Worm (Caenorhabditis elegans) whole organism, L1 larva: Measurements from ENCODE around the gene F42F12.4.

Experiments used
- C16A3.4 ChIP-seq: fragments of 150-350 bp; optimal IDR thresholded peaks from 2 replicates; lab custom pipeline; 2014; ENCODE audit warnings: missing biosample characterization, missing genetic modification characterization
- C34B4.2 ChIP-seq: sonication (generic microtip); optimal IDR thresholded peaks from 2 replicates; lab custom pipeline; 2017; ENCODE audit warnings: mild to moderate bottlenecking, missing genetic modification characterization, missing compliant biosample characterization
- F16B12.6 ChIP-seq: fragments of 150-350 bp; optimal IDR thresholded peaks from 2 replicates; lab custom pipeline; 2014; ENCODE audit warnings: missing biosample characterization, missing genetic modification characterization
- alr-1 ChIP-seq: fragments of 200-800 bp; sonication (Bioruptor generic); optimal IDR thresholded peaks from 2 replicates; lab custom pipeline; 2018; ENCODE audit warnings: borderline replicate concordance, mild to moderate bottlenecking, missing genetic modification characterization, missing compliant biosample characterization
- ama-1 ChIP-seq: fragments of 150-350 bp; optimal IDR thresholded peaks from 2 replicates; lab custom pipeline; 2014
- blmp-1 ChIP-seq: fragments of 150-350 bp; optimal IDR thresholded peaks from 2 replicates; lab custom pipeline; 2014; ENCODE audit warnings: missing biosample characterization, missing genetic modification characterization
- ceh-63 ChIP-seq: fragments of 200-800 bp; sonication (Bioruptor generic); optimal IDR thresholded peaks from 2 replicates; lab custom pipeline; 2018; ENCODE audit warnings: mild to moderate bottlenecking, missing genetic modification characterization, missing compliant biosample characterization
- ceh-88 ChIP-seq: fragments of 200-800 bp; sonication (Bioruptor generic); IDR thresholded peaks from 2 replicates; pipeline ENCODE4 v1.3.6; 2022; ENCODE audit warnings: missing genetic modification characterization, missing compliant biosample characterization
- ces-1 ChIP-seq: fragments of 150-350 bp; optimal IDR thresholded peaks from 2 replicates; lab custom pipeline; 2014; ENCODE audit warnings: missing biosample characterization, missing genetic modification reagents, missing genetic modification characterization
- dpl-1 ChIP-seq, 3 experiments: fragments of 150-350 bp in 2 of 3; sonication (generic microtip) in 1 of 3; optimal IDR thresholded peaks; 2 replicates each; lab custom pipeline; 2014 to 2017; ENCODE audit warnings: missing biosample characterization in 3 of 3, missing genetic modification characterization in 3 of 3, missing genetic modification reagents in 3 of 3
- efl-1 ChIP-seq, 4 experiments: fragments of 150-350 bp; optimal IDR thresholded peaks in 3 of 4; peaks in 1 of 4; 1 replicate in 1 of 4; 2 replicates in 3 of 4; lab custom pipeline; 2014; ENCODE audit warnings: missing biosample characterization in 2 of 4, missing genetic modification characterization in 2 of 4, missing genetic modification reagents in 2 of 4
- efl-3 ChIP-seq: fragments of 200-800 bp; sonication (Bioruptor generic); optimal IDR thresholded peaks from 2 replicates; lab custom pipeline; 2018; ENCODE audit warnings: mild to moderate bottlenecking, missing genetic modification characterization, missing compliant biosample characterization
- egl-13 ChIP-seq: sonication (generic microtip); optimal IDR thresholded peaks from 2 replicates; lab custom pipeline; 2016; ENCODE audit warnings: missing genotype, missing genetic modification reagents, missing genetic modification characterization, missing compliant biosample characterization
- egl-27 ChIP-seq, 2 experiments: fragments of 150-350 bp in 1 of 2; sonication (generic microtip); optimal IDR thresholded peaks; 3 replicates each; lab custom pipeline; 2017 to 2018; ENCODE audit warnings: missing biosample characterization in 2 of 2, missing genetic modification characterization in 2 of 2, missing genetic modification reagents in 2 of 2
- elt-3 ChIP-seq, 6 experiments: fragments of 150-350 bp in 1 of 6; sonication (generic microtip); optimal IDR thresholded peaks; 2 replicates each; lab custom pipeline; 2017 to 2018; ENCODE audit warnings: missing biosample characterization in 6 of 6, missing genetic modification characterization in 6 of 6, inconsistent platforms in 1 of 6
- fkh-10 ChIP-seq: sonication (generic microtip); optimal IDR thresholded peaks from 2 replicates; lab custom pipeline; 2017; ENCODE audit warnings: missing biosample characterization, missing genetic modification reagents, missing genetic modification characterization
- fkh-8 ChIP-seq: sonication (generic microtip); optimal IDR thresholded peaks from 2 replicates; lab custom pipeline; 2016; ENCODE audit warnings: mild to moderate bottlenecking, missing genetic modification characterization, missing compliant biosample characterization
- fos-1 ChIP-seq: fragments of 150-350 bp; optimal IDR thresholded peaks from 2 replicates; lab custom pipeline; 2014; ENCODE audit warnings: missing biosample characterization, missing genetic modification characterization
- grh-1 ChIP-seq: fragments of 200-800 bp; sonication (Bioruptor generic); IDR thresholded peaks from 2 replicates; pipeline ENCODE4 v1.3.6; 2022; ENCODE audit warnings: missing genetic modification reagents, missing genetic modification characterization, missing compliant biosample characterization
- hlh-17 ChIP-seq: fragments of 200-800 bp; sonication (Bioruptor generic); optimal IDR thresholded peaks from 2 replicates; lab custom pipeline; 2018; ENCODE audit warnings: missing genetic modification characterization, mild to moderate bottlenecking, missing compliant biosample characterization, moderate library complexity, borderline replicate concordance
- hlh-4 ChIP-seq: sonication (generic microtip); optimal IDR thresholded peaks from 2 replicates; lab custom pipeline; 2016; ENCODE audit warnings: mild to moderate bottlenecking, missing genetic modification characterization, missing compliant biosample characterization
- isw-1 ChIP-seq: fragments of 200-800 bp; sonication (Bioruptor generic); IDR thresholded peaks from 2 replicates; pipeline ENCODE4 v1.3.6; 2022; ENCODE audit warnings: missing genetic modification characterization, missing compliant biosample characterization
- jun-1 ChIP-seq: fragments of 150-350 bp; optimal IDR thresholded peaks from 2 replicates; lab custom pipeline; 2014; ENCODE audit warnings: missing biosample characterization, missing genetic modification reagents, missing genetic modification characterization
- lin-15B ChIP-seq: fragments of 150-350 bp; sonication (generic microtip); optimal IDR thresholded peaks from 3 replicates; lab custom pipeline; 2014; ENCODE audit warnings: missing biosample characterization, missing genetic modification characterization
- lin-39 ChIP-seq: fragments of 150-350 bp; optimal IDR thresholded peaks from 2 replicates; lab custom pipeline; 2014; ENCODE audit warnings: missing biosample characterization, missing genetic modification reagents, missing genetic modification characterization
- lir-3 ChIP-seq: sonication (generic microtip); optimal IDR thresholded peaks from 2 replicates; lab custom pipeline; 2016; ENCODE audit warnings: mild to moderate bottlenecking, missing genetic modification characterization, moderate library complexity, missing compliant biosample characterization; ENCODE audit not compliant: poor library complexity
- lsy-2 ChIP-seq, 2 experiments: fragments of 150-350 bp; optimal IDR thresholded peaks; 2 replicates each; lab custom pipeline; 2014; ENCODE audit warnings: missing biosample characterization in 2 of 2, missing genetic modification characterization in 2 of 2
- mab-9 ChIP-seq: fragments of 200-800 bp; sonication (Bioruptor generic); IDR thresholded peaks from 2 replicates; pipeline ENCODE4 v1.3.6; 2022; ENCODE audit warnings: missing genetic modification reagents, missing genetic modification characterization, missing compliant biosample characterization
- mep-1 ChIP-seq: fragments of 150-350 bp; optimal IDR thresholded peaks from 2 replicates; lab custom pipeline; 2014; ENCODE audit warnings: missing biosample characterization, missing genetic modification characterization
- nhr-11 ChIP-seq: fragments of 150-350 bp; optimal IDR thresholded peaks from 2 replicates; lab custom pipeline; 2014; ENCODE audit warnings: missing biosample characterization, missing genetic modification characterization
- nhr-12 ChIP-seq: sonication (generic microtip); optimal IDR thresholded peaks from 2 replicates; lab custom pipeline; 2017; ENCODE audit warnings: missing biosample characterization, missing genetic modification characterization
- nhr-237 ChIP-seq: fragments of 150-350 bp; optimal IDR thresholded peaks from 2 replicates; lab custom pipeline; 2014; ENCODE audit warnings: missing biosample characterization, missing genetic modification characterization
- nhr-47 ChIP-seq: sonication (generic microtip); optimal IDR thresholded peaks from 2 replicates; lab custom pipeline; 2016; ENCODE audit warnings: mild to moderate bottlenecking, missing genetic modification characterization, moderate library complexity, missing compliant biosample characterization
- nhr-85 ChIP-seq: sonication (generic microtip); peaks from one replicate; lab custom pipeline; 2016; ENCODE audit warnings: missing genetic modification characterization, inconsistent platforms, missing compliant biosample characterization
- pag-3 ChIP-seq: sonication (generic microtip); optimal IDR thresholded peaks from 2 replicates; lab custom pipeline; 2017; ENCODE audit warnings: missing genetic modification characterization, mild to moderate bottlenecking, missing compliant biosample characterization, antibody characterized with exemption, borderline replicate concordance; ENCODE audit not compliant: insufficient read depth
- pqm-1 ChIP-seq: sonication (generic microtip); optimal IDR thresholded peaks from 3 replicates; lab custom pipeline; 2017; ENCODE audit warnings: missing biosample characterization, missing genetic modification characterization
- skn-1 ChIP-seq: fragments of 150-350 bp; optimal IDR thresholded peaks from 2 replicates; lab custom pipeline; 2014; ENCODE audit warnings: missing biosample characterization, missing genetic modification characterization
- snpc-4 ChIP-seq: fragments of 150-350 bp; optimal IDR thresholded peaks from 2 replicates; lab custom pipeline; 2014; ENCODE audit warnings: missing biosample characterization, missing genetic modification characterization
- sox-4 ChIP-seq: sonication (generic microtip); optimal IDR thresholded peaks from 2 replicates; lab custom pipeline; 2016; ENCODE audit warnings: missing genetic modification characterization, missing compliant biosample characterization
- sptf-1 ChIP-seq: fragments of 150-350 bp; optimal IDR thresholded peaks from 2 replicates; lab custom pipeline; 2014; ENCODE audit warnings: missing biosample characterization, missing genetic modification characterization
- swsn-7 ChIP-seq: sonication (generic microtip); optimal IDR thresholded peaks from 2 replicates; lab custom pipeline; 2016; ENCODE audit warnings: missing genetic modification characterization, missing compliant biosample characterization
- tbx-2 ChIP-seq: sonication (generic microtip); optimal IDR thresholded peaks from 2 replicates; lab custom pipeline; 2016; ENCODE audit warnings: missing genetic modification characterization, missing compliant biosample characterization
- tlp-1 ChIP-seq: fragments of 150-350 bp; optimal IDR thresholded peaks from 2 replicates; lab custom pipeline; 2014; ENCODE audit warnings: missing biosample characterization, missing genetic modification characterization
- unc-62 ChIP-seq: fragments of 150-350 bp; optimal IDR thresholded peaks from 2 replicates; lab custom pipeline; 2014; ENCODE audit warnings: missing biosample characterization, missing genetic modification reagents, missing genetic modification characterization
- unc-98 ChIP-seq: fragments of 200-800 bp; sonication (Bioruptor generic); IDR thresholded peaks from 2 replicates; pipeline ENCODE4 v1.3.6; 2022; ENCODE audit warnings: missing genetic modification characterization, missing compliant biosample characterization
- vab-15 ChIP-seq: sonication (generic microtip); optimal IDR thresholded peaks from 2 replicates; lab custom pipeline; 2017; ENCODE audit warnings: missing genotype, mild to moderate bottlenecking, missing genetic modification characterization, missing compliant biosample characterization
- xbp-1 ChIP-seq: sonication (generic microtip); optimal IDR thresholded peaks from 2 replicates; lab custom pipeline; 2016; ENCODE audit warnings: missing genetic modification characterization, missing compliant biosample characterization
- zip-4 ChIP-seq: fragments of 200-800 bp; sonication (Bioruptor generic); optimal IDR thresholded peaks from 2 replicates; lab custom pipeline; 2018; ENCODE audit warnings: mild to moderate bottlenecking, missing genetic modification characterization, moderate library complexity, missing compliant biosample characterization
- ztf-11 ChIP-seq, 2 experiments: sonication (generic microtip); optimal IDR thresholded peaks; 2 replicates each; lab custom pipeline; 2016 to 2017; ENCODE audit warnings: missing genetic modification characterization in 2 of 2, missing biosample characterization in 1 of 2, missing compliant biosample characterization in 1 of 2

F42F12.4 gene

DNA sequence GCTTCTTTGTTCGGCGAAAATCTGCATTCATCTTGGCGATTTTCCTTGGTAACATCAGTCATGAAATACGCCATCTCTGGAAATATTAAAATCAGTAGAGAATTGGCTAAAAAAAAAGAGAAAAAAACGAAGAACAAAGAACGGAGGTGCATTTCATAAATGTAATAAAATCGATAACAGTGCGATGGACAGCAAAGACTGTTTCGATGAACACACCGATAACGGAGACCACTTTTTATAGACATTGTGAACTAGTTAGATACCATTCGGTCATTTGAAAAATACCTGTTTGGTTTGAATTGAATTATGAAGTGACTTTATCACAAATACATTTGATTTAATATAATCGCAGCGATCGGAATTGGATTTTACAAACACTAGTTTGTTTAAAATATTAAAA lies at the start of gene F42F12.4:
TSS of gene F42F12.4 (minus strand) at position 76 of the 400 bp plus-strand sequence.
- TF ChIP-seq zip-4 (GFP tag; lab: Kevin White, UChicago): no peak
- TF ChIP-seq nhr-85 (tag; lab: Kevin White, UChicago): peak; percentile 51
- TF ChIP-seq sptf-1 (tag; lab: Kevin White, UChicago): no peak

- peak; percentile 92 to 94 for TF ChIP-seq lsy-2 (tag; optimal IDR thresholded peaks at IDR 0.05; lab: Kevin White, UChicago)
- peak; percentile 80 for TF ChIP-seq isw-1 (GFP tag; lab: Robert Waterston, UW)
- TF ChIP-seq sptf-1 (tag; lab: Kevin White, UChicago): no peak
- no peak for TF ChIP-seq ceh-63 (GFP tag; lab: Kevin White, UChicago)
- peak; percentile 59 for TF ChIP-seq F16B12.6 (tag; lab: Kevin White, UChicago)
- TF ChIP-seq lin-39 (tag; lab: Kevin White, UChicago): peak; percentile 83
- no peak for TF ChIP-seq pqm-1 (tag; lab: Kevin White, UChicago)
- TF ChIP-seq xbp-1: peak; percentile 93
- TF ChIP-seq elt-3 (tag; optimal IDR thresholded peaks at IDR 0.05; lab: Kevin White, UChicago): peak in 4 of 6 experiments; percentile 69 to 85 (median 78)
- no peak for TF ChIP-seq ces-1 (GFP tag; lab: Kevin White, UChicago)
- TF ChIP-seq snpc-4 (tag; lab: Kevin White, UChicago): peak; percentile 85
- TF ChIP-seq tlp-1: no peak
- TF ChIP-seq egl-27 (tag; optimal IDR thresholded peaks at IDR 0.05; lab: Kevin White, UChicago): peak in 1 of 2 experiments; percentile 65
- TF ChIP-seq C16A3.4 (tag; lab: Kevin White, UChicago): peak; percentile 98
- TF ChIP-seq skn-1: peak; percentile 91
- peak; percentile 95 for TF ChIP-seq swsn-7 (tag; lab: Kevin White, UChicago)
- TF ChIP-seq ceh-88 (GFP tag; lab: Robert Waterston, UW): peak; percentile 66
- TF ChIP-seq zip-4 (GFP tag; lab: Kevin White, UChicago): peak; percentile 79
- no peak for TF ChIP-seq C34B4.2 (tag; lab: Kevin White, UChicago)
- TF ChIP-seq efl-3 (GFP tag; lab: Kevin White, UChicago): no peak
- TF ChIP-seq fos-1: peak; percentile 91
- TF ChIP-seq nhr-47 (tag; lab: Kevin White, UChicago): peak; percentile 95
- TF ChIP-seq hlh-4 (tag; lab: Kevin White, UChicago): no peak
- peak; percentile 93 for TF ChIP-seq fkh-8
- TF ChIP-seq jun-1: peak; percentile 93
- no peak for TF ChIP-seq pag-3
- no peak for TF ChIP-seq unc-98
- TF ChIP-seq egl-13 (tag; lab: Kevin White, UChicago): peak; percentile 91
- peak; percentile 74 for TF ChIP-seq sox-4 (tag; lab: Kevin White, UChicago)
- peak; percentile 86 for TF ChIP-seq grh-1 (GFP tag; lab: Robert Waterston, UW)
- no peak for TF ChIP-seq ama-1 (lab: Kevin White, UChicago)
- peak; percentile 94 for TF ChIP-seq tbx-2 (tag; lab: Kevin White, UChicago)
- peak; percentile 86 for TF ChIP-seq blmp-1 (tag; lab: Kevin White, UChicago)
- TF ChIP-seq lir-3 (tag; lab: Kevin White, UChicago): peak; percentile 77
- TF ChIP-seq nhr-237 (tag; lab: Kevin White, UChicago): peak; percentile 87
- TF ChIP-seq unc-62: peak; percentile 62
- peak; percentile 68 to 81 (median 78) for TF ChIP-seq dpl-1 (GFP tag; optimal IDR thresholded peaks at IDR 0.05; lab: Kevin White, UChicago)
- peak; percentile 46 for TF ChIP-seq lin-15B (tag; lab: Kevin White, UChicago)
- TF ChIP-seq mab-9: peak; percentile 65; the same call in 1 of the 2 replicates
- TF ChIP-seq mep-1: peak; percentile 99
- TF ChIP-seq nhr-11 (tag; lab: Kevin White, UChicago): peak; percentile 73
- TF ChIP-seq vab-15: peak; percentile 78
- TF ChIP-seq hlh-17 (GFP tag; lab: Kevin White, UChicago): no peak
- TF ChIP-seq efl-1 (optimal IDR thresholded peaks at IDR 0.05; lab: Kevin White, UChicago): peak; percentile 82 to 83
- peak; percentile 70 to 97 for TF ChIP-seq efl-1 (GFP tag; optimal IDR thresholded peaks at IDR 0.05 in 1 of 2; lab: Kevin White, UChicago)
- peak in 1 of 2 experiments; percentile 85 for TF ChIP-seq ztf-11 (tag; optimal IDR thresholded peaks at IDR 0.05; lab: Kevin White, UChicago)
- no peak for TF ChIP-seq alr-1 (tag; lab: Kevin White, UChicago)
- TF ChIP-seq nhr-12 (tag; lab: Kevin White, UChicago): no peak
- TF ChIP-seq fkh-10 (GFP tag; lab: Kevin White, UChicago): peak; percentile 95
Observed at ce11 chrX:12393786-12394308, 41.1 kb upstream of the F42F12.4 start, which contains the start of gene F17E5.2. F17E5.2 (plus strand) TSS chrX:12394258.
